Fruit fly (Drosophila melanogaster) S2 (cell line): ENCODE data around the gene Nup98-96.

Experiments used
- CG8478 ChIP-seq: fragments of >200 bp; optimal IDR thresholded peaks from 2 replicates; lab custom pipeline; 2018
- CTCF ChIP-seq, 2 experiments: fragments of >200 bp; optimal IDR thresholded peaks; 2 replicates each; lab custom pipeline; 2018

- no peak for TF ChIP-seq CTCF (optimal IDR thresholded peaks at IDR 0.05; lab: Kevin White, UChicago)
- TF ChIP-seq CG8478 (lab: Kevin White, UChicago): no peak
Observed at dm6 chr3R:23747446-23747845, 34.0 kb downstream of the Nup98-96 start.
